Worm (Caenorhabditis elegans) whole organism, L4 larva: ENCODE measurements around the gene mmab-1.

Source experiments
- D1046.2 ChIP-seq: fragments of 200-800 bp; sonication (Bioruptor generic); IDR thresholded peaks from 2 replicates; pipeline ENCODE4 v1.3.6; 2022; ENCODE audit warnings: missing genetic modification characterization, missing compliant biosample characterization
- F37D6.2 ChIP-seq: sonication (generic microtip); optimal IDR thresholded peaks from 2 replicates; lab custom pipeline; 2016; ENCODE audit warnings: mild to moderate bottlenecking, missing genetic modification characterization, missing compliant biosample characterization
- R02D3.7 ChIP-seq: fragments of 150-350 bp; sonication (generic microtip); optimal IDR thresholded peaks from 3 replicates; lab custom pipeline; 2014; ENCODE audit warnings: missing biosample characterization, missing genetic modification characterization
- T20F7.1 ChIP-seq: fragments of 200-800 bp; sonication (Bioruptor generic); optimal IDR thresholded peaks from 2 replicates; lab custom pipeline; 2018; ENCODE audit warnings: mild to moderate bottlenecking, missing genetic modification characterization, missing compliant biosample characterization
- Y105C5A.15 ChIP-seq: fragments of 200-800 bp; sonication (Bioruptor generic); IDR thresholded peaks from 2 replicates; pipeline ENCODE4 v1.3.6; 2022; ENCODE audit warnings: missing genetic modification characterization, missing compliant biosample characterization
- Y48G9A.11 ChIP-seq: fragments of 200-800 bp; sonication (Bioruptor generic); IDR thresholded peaks from 2 replicates; pipeline ENCODE4 v1.3.6; 2022; ENCODE audit warnings: missing genetic modification reagents, missing genetic modification characterization, missing compliant biosample characterization
- Y75B8A.6 ChIP-seq: fragments of 200-800 bp; sonication (Bioruptor generic); IDR thresholded peaks from 2 replicates; pipeline ENCODE4 v1.3.6; 2022; ENCODE audit warnings: missing genetic modification reagents, missing genetic modification characterization, missing compliant biosample characterization
- aly-2 ChIP-seq: sonication (generic microtip); optimal IDR thresholded peaks from 2 replicates; lab custom pipeline; 2018; ENCODE audit warnings: missing biosample characterization, missing genetic modification characterization
- arid-1 ChIP-seq: fragments of 200-800 bp; sonication (Bioruptor generic); conservative IDR thresholded peaks from 2 replicates; pipeline ENCODE4 v1.3.6; 2022; ENCODE audit warnings: missing genetic modification reagents, missing genetic modification characterization, missing compliant biosample characterization
- ceh-28 ChIP-seq: fragments of 150-350 bp; optimal IDR thresholded peaks from 2 replicates; lab custom pipeline; 2014; ENCODE audit warnings: missing biosample characterization, missing genetic modification reagents, missing genetic modification characterization
- ceh-62 ChIP-seq: sonication (generic microtip); optimal IDR thresholded peaks from 2 replicates; lab custom pipeline; 2017; ENCODE audit warnings: missing biosample characterization, missing genetic modification characterization
- dpl-1 ChIP-seq: fragments of 150-350 bp; optimal IDR thresholded peaks from 2 replicates; lab custom pipeline; 2014; ENCODE audit warnings: missing biosample characterization, missing genetic modification reagents, missing genetic modification characterization
- egl-27 ChIP-seq: sonication (generic microtip); optimal IDR thresholded peaks from 3 replicates; lab custom pipeline; 2017; ENCODE audit warnings: missing biosample characterization, missing genetic modification reagents, missing genetic modification characterization
- hlh-30 ChIP-seq: sonication (generic microtip); optimal IDR thresholded peaks from 2 replicates; lab custom pipeline; 2017; ENCODE audit warnings: antibody characterized with exemption, mild to moderate bottlenecking, missing genetic modification characterization, missing compliant biosample characterization; ENCODE audit not compliant: insufficient read depth
- jun-1 ChIP-seq: fragments of 150-350 bp; optimal IDR thresholded peaks from 2 replicates; lab custom pipeline; 2014; ENCODE audit warnings: missing biosample characterization, missing genetic modification reagents, missing genetic modification characterization
- lin-1 ChIP-seq: fragments of 200-800 bp; sonication (Bioruptor generic); IDR thresholded peaks from 2 replicates; pipeline ENCODE4 v1.3.6; 2022; ENCODE audit warnings: missing genetic modification reagents, missing genetic modification characterization, missing compliant biosample characterization
- lin-13 ChIP-seq: fragments of 150-350 bp; optimal IDR thresholded peaks from 2 replicates; lab custom pipeline; 2014; ENCODE audit warnings: missing biosample characterization, missing genetic modification reagents, missing genetic modification characterization
- lin-29 ChIP-seq: fragments of 200-800 bp; sonication (Bioruptor generic); IDR thresholded peaks from 2 replicates; pipeline ENCODE4 v1.3.6; 2022; ENCODE audit warnings: missing genetic modification reagents, missing genetic modification characterization, missing compliant biosample characterization
- lin-39 ChIP-seq: fragments of 150-350 bp; optimal IDR thresholded peaks from 2 replicates; lab custom pipeline; 2014; ENCODE audit warnings: missing biosample characterization, missing genetic modification reagents, missing genetic modification characterization
- lir-3 ChIP-seq: sonication (generic microtip); optimal IDR thresholded peaks from 2 replicates; lab custom pipeline; 2016; ENCODE audit warnings: mild to moderate bottlenecking, missing genetic modification characterization, missing compliant biosample characterization
- madf-5 ChIP-seq, 2 experiments: fragments of 200-800 bp; sonication (Bioruptor generic); IDR thresholded peaks; 2 replicates each; pipeline ENCODE4 v1.3.6; 2022; ENCODE audit warnings: missing compliant biosample characterization in 2 of 2, missing genetic modification characterization in 2 of 2
- mes-2 ChIP-seq: sonication (generic microtip); optimal IDR thresholded peaks from 2 replicates; lab custom pipeline; 2016; ENCODE audit warnings: missing genotype, mild to moderate bottlenecking, missing genetic modification characterization, missing compliant biosample characterization; ENCODE audit not compliant: poor library complexity, severe bottlenecking
- mxl-3 ChIP-seq: fragments of 200-800 bp; sonication (Bioruptor generic); optimal IDR thresholded peaks from 2 replicates; lab custom pipeline; 2018; ENCODE audit warnings: mild to moderate bottlenecking, missing genetic modification characterization, missing compliant biosample characterization
- nhr-102 ChIP-seq: sonication (generic microtip); optimal IDR thresholded peaks from 2 replicates; lab custom pipeline; 2016; ENCODE audit warnings: mild to moderate bottlenecking, missing genetic modification characterization, moderate library complexity, missing compliant biosample characterization
- nhr-237 ChIP-seq: sonication (generic microtip); optimal IDR thresholded peaks from 2 replicates; lab custom pipeline; 2017; ENCODE audit warnings: missing biosample characterization, missing genetic modification characterization
- nhr-25 ChIP-seq: sonication (generic microtip); optimal IDR thresholded peaks from 2 replicates; lab custom pipeline; 2017; ENCODE audit warnings: missing genetic modification characterization, mild to moderate bottlenecking, missing compliant biosample characterization, antibody characterized with exemption, moderate library complexity, borderline replicate concordance; ENCODE audit not compliant: insufficient read depth
- nhr-41 ChIP-seq: fragments of 200-800 bp; sonication (Bioruptor generic); IDR thresholded peaks from 2 replicates; pipeline ENCODE4 v1.3.6; 2022; ENCODE audit warnings: missing genetic modification reagents, missing genetic modification characterization, missing compliant biosample characterization
- nhr-6 ChIP-seq: fragments of 150-350 bp; optimal IDR thresholded peaks from 2 replicates; lab custom pipeline; 2014; ENCODE audit warnings: missing biosample characterization, missing genetic modification characterization
- pqm-1 ChIP-seq: sonication (generic microtip); optimal IDR thresholded peaks from 2 replicates; lab custom pipeline; 2017; ENCODE audit warnings: missing biosample characterization, missing genetic modification characterization
- rbr-2 ChIP-seq: sonication (generic microtip); optimal IDR thresholded peaks from 2 replicates; lab custom pipeline; 2016; ENCODE audit warnings: missing genotype, missing genetic modification characterization, missing compliant biosample characterization
- sdz-12 ChIP-seq: fragments of 200-800 bp; sonication (Bioruptor generic); optimal IDR thresholded peaks from 2 replicates; lab custom pipeline; 2018; ENCODE audit warnings: mild to moderate bottlenecking, missing genetic modification characterization, missing compliant biosample characterization
- snpc-4 ChIP-seq: fragments of 150-350 bp; optimal IDR thresholded peaks from 2 replicates; lab custom pipeline; 2014; ENCODE audit warnings: missing biosample characterization, missing genetic modification characterization
- tra-1 ChIP-seq: fragments of 200-800 bp; sonication (Bioruptor generic); IDR thresholded peaks from 2 replicates; pipeline ENCODE4 v1.3.6; 2022; ENCODE audit warnings: missing genetic modification reagents, missing genetic modification characterization, missing compliant biosample characterization
- unc-62 ChIP-seq, 3 experiments: fragments of 150-350 bp in 1 of 3; sonication (generic microtip); optimal IDR thresholded peaks in 2 of 3; peaks in 1 of 3; 1 replicate in 1 of 3; 2 replicates in 2 of 3; lab custom pipeline; 2014 to 2017; ENCODE audit warnings: missing biosample characterization in 3 of 3, missing genetic modification characterization in 3 of 3, missing genetic modification reagents in 3 of 3, missing genotype in 1 of 3
- vab-7 ChIP-seq: fragments of 200-800 bp; sonication (Bioruptor generic); IDR thresholded peaks from 2 replicates; pipeline ENCODE4 v1.3.6; 2022; ENCODE audit warnings: missing genetic modification reagents, missing genetic modification characterization, missing compliant biosample characterization
- zag-1 ChIP-seq: fragments of 150-350 bp; optimal IDR thresholded peaks from 2 replicates; lab custom pipeline; 2014; ENCODE audit warnings: missing biosample characterization, missing genetic modification characterization

Gene mmab-1

DNA sequence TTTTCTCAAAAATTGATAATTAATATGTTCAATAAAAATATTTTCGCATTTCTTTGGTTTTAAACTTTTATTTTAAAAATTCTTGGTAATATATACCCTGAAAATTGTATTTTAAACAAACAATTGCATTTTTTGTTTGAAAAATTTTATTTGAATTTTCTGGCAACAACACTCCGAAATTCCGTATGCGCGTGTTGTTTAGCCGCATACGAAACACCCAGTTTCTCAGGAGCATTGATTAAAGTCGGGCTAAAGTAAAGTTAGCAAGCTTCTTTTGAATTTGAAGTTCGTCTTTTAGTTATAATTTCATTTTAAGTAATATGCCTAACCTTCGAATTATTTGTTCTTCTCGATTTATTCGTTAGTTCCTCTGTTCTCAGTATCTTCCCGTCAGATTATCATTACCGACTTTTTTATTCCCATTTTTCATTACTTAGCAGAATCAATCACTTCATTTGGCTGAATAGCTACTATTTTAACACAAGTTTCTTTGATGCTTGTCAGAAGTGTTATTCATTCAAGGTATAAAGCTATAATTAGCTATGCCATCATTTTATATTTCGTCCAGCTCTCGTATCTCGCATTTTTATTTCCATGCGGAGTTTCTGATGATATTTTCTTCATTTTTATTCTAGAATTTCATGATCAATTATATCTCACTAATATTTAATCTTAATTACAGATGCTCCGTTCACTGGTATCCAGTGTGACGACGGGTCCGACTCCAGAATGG is 13.1 kb upstream of the mmab-1 start, which contains the start of gene mrps-18C (continued):
- TF ChIP-seq zag-1 (tag; lab: Kevin White, UChicago) (no peak), F37D6.2 (tag; lab: Kevin White, UChicago) (no peak), T20F7.1 (GFP tag; lab: Kevin White, UChicago) (peak; percentile 93), madf-5 (GFP tag; IDR thresholded peaks at IDR 0.05; lab: Robert Waterston, UW) (no peak), nhr-25 (tag; lab: Kevin White, UChicago) (no peak), snpc-4 (no peak), pqm-1 (tag; lab: Kevin White, UChicago) (no peak), nhr-237 (tag; lab: Kevin White, UChicago) (no peak), mxl-3 (GFP tag; lab: Kevin White, UChicago) (no peak), ceh-62 (tag; lab: Kevin White, UChicago) (no peak), hlh-30 (tag; lab: Kevin White, UChicago) (no peak), unc-62 (GFP tag; optimal IDR thresholded peaks at IDR 0.05 in 1 of 2; lab: Kevin White, UChicago) (peak in 1 of 2 experiments; percentile 28), unc-62 (tag; optimal IDR thresholded peaks at IDR 0.05; lab: Kevin White, UChicago) (no peak), lin-1 (GFP tag; lab: Robert Waterston, UW) (no peak), R02D3.7 (tag; lab: Kevin White, UChicago) (no peak), lir-3 (tag; lab: Kevin White, UChicago) (no peak), sdz-12 (GFP tag; lab: Kevin White, UChicago) (no peak), nhr-102 (no peak), lin-29 (no peak), dpl-1 (GFP tag; lab: Kevin White, UChicago) (peak; percentile 40), arid-1 (GFP tag; lab: Robert Waterston, UW) (no peak), lin-13 (no peak), jun-1 (tag; lab: Kevin White, UChicago) (no peak), aly-2 (tag; lab: Kevin White, UChicago) (no peak), rbr-2 (tag; lab: Kevin White, UChicago) (no peak), tra-1 (no peak)

DNA sequence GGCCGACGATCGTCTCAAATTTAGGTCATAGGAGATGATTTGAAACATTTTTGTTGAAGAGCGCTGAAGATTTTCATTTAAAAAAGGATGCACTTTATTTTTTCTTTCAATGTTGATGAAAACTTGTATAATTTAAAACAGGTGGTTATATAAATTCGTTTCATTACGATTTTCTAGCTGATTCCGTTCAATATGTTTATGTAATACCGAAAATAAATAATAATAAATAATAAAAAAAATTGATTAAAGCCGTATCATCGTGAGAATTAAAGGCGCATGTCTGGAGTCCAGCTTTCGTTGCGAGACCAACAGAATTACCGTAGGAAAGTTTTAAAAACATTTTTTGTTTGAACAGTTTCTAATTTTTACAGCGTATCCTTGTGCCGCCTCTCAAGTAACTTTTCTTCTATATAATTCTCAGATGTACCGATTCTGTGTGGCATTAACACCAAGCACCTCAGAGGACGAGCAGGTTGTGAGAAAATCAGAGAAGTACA is 10.3 kb upstream of the mmab-1 start, which contains the start of the genes C26E6.12 and eri-9:
Gene C26E6.12 (minus strand): TSS at position 51 of the 497 bp plus-strand sequence.
Gene eri-9 (plus strand): TSS at position 248 of the 497 bp plus-strand sequence.
- no peak for TF ChIP-seq nhr-237 (tag; lab: Kevin White, UChicago)
- no peak for TF ChIP-seq lin-39
- no peak for TF ChIP-seq nhr-6 (tag; lab: Kevin White, UChicago)
- TF ChIP-seq ceh-28 (tag; lab: Kevin White, UChicago): no peak
- no peak for TF ChIP-seq madf-5 (GFP tag; IDR thresholded peaks at IDR 0.05; lab: Robert Waterston, UW)
- TF ChIP-seq Y48G9A.11: no peak
- TF ChIP-seq mxl-3 (GFP tag; lab: Kevin White, UChicago): no peak
- no peak for TF ChIP-seq D1046.2
- TF ChIP-seq lin-13: no peak
- no peak for TF ChIP-seq aly-2 (tag; lab: Kevin White, UChicago)
- TF ChIP-seq Y105C5A.15 (GFP tag; lab: Robert Waterston, UW): no peak
- no peak for TF ChIP-seq vab-7 (GFP tag; lab: Robert Waterston, UW)
- TF ChIP-seq pqm-1 (tag; lab: Kevin White, UChicago): no peak
- TF ChIP-seq nhr-41 (GFP tag; lab: Robert Waterston, UW): no peak
- TF ChIP-seq egl-27 (tag; lab: Kevin White, UChicago): no peak
- no peak for TF ChIP-seq Y75B8A.6 (GFP tag; lab: Robert Waterston, UW)
- no peak for TF ChIP-seq mes-2
